Worm (Caenorhabditis elegans) whole organism, L3 larva: Measurements from ENCODE around the gene him-17.

Source experiments
- ZK546.5 ChIP-seq: sonication (generic microtip); optimal IDR thresholded peaks from 2 replicates; lab custom pipeline; 2017; ENCODE audit warnings: missing biosample characterization, missing genetic modification characterization
- aly-2 ChIP-seq: fragments of 150-350 bp; optimal IDR thresholded peaks from 2 replicates; lab custom pipeline; 2014; ENCODE audit warnings: missing biosample characterization, missing genetic modification characterization
- ceh-16 ChIP-seq: sonication (generic microtip); optimal IDR thresholded peaks from 2 replicates; lab custom pipeline; 2017; ENCODE audit warnings: missing biosample characterization, missing genetic modification characterization
- ceh-28 ChIP-seq: fragments of 150-350 bp; optimal IDR thresholded peaks from 2 replicates; lab custom pipeline; 2014; ENCODE audit warnings: missing biosample characterization, missing genetic modification reagents, missing genetic modification characterization
- daf-12 ChIP-seq: fragments of 150-350 bp; optimal IDR thresholded peaks from 2 replicates; lab custom pipeline; 2014; ENCODE audit warnings: missing biosample characterization, missing genetic modification reagents, missing genetic modification characterization
- elt-2 ChIP-seq: sonication (generic microtip); optimal IDR thresholded peaks from 2 replicates; lab custom pipeline; 2016; ENCODE audit warnings: missing genetic modification reagents, mild to moderate bottlenecking, missing genetic modification characterization, missing compliant biosample characterization
- elt-3 ChIP-seq, 3 experiments: fragments of 150-350 bp in 1 of 3; sonication (generic microtip) in 2 of 3; optimal IDR thresholded peaks; 2 replicates in 2 of 3; 4 replicates in 1 of 3; lab custom pipeline; 2014 to 2017; ENCODE audit warnings: missing biosample characterization in 3 of 3, missing genetic modification characterization in 3 of 3
- fkh-10 ChIP-seq: sonication (generic microtip); optimal IDR thresholded peaks from 2 replicates; lab custom pipeline; 2017; ENCODE audit warnings: missing biosample characterization, missing genetic modification reagents, missing genetic modification characterization
- fkh-2 ChIP-seq: fragments of 150-350 bp; optimal IDR thresholded peaks from 2 replicates; lab custom pipeline; 2014; ENCODE audit warnings: missing biosample characterization, missing genetic modification reagents, missing genetic modification characterization
- hmg-11 ChIP-seq: sonication (generic microtip); optimal IDR thresholded peaks from 2 replicates; lab custom pipeline; 2016; ENCODE audit warnings: missing genetic modification characterization, missing compliant biosample characterization
- jun-1 ChIP-seq: fragments of 150-350 bp; optimal IDR thresholded peaks from 2 replicates; lab custom pipeline; 2014; ENCODE audit warnings: missing biosample characterization, missing genetic modification reagents, missing genetic modification characterization
- lin-39 ChIP-seq: fragments of 150-350 bp; optimal IDR thresholded peaks from 2 replicates; lab custom pipeline; 2018; ENCODE audit warnings: missing biosample characterization, missing genetic modification reagents, missing genetic modification characterization
- lsy-12 ChIP-seq: sonication (generic microtip); optimal IDR thresholded peaks from 2 replicates; lab custom pipeline; 2016; ENCODE audit warnings: mild to moderate bottlenecking, missing genetic modification characterization, missing compliant biosample characterization
- mml-1 ChIP-seq: fragments of 150-350 bp; sonication (generic microtip); optimal IDR thresholded peaks from 3 replicates; lab custom pipeline; 2014; ENCODE audit warnings: missing biosample characterization, missing genetic modification characterization
- nfya-1 ChIP-seq: sonication (generic microtip); optimal IDR thresholded peaks from 2 replicates; lab custom pipeline; 2017; ENCODE audit warnings: missing genetic modification characterization, mild to moderate bottlenecking, missing compliant biosample characterization, antibody characterized with exemption, moderate library complexity; ENCODE audit not compliant: insufficient read depth
- nhr-12 ChIP-seq: fragments of 150-350 bp; optimal IDR thresholded peaks from 2 replicates; lab custom pipeline; 2014; ENCODE audit warnings: missing biosample characterization, missing genetic modification characterization
- nhr-23 ChIP-seq: fragments of 150-350 bp; optimal IDR thresholded peaks from 2 replicates; lab custom pipeline; 2014; ENCODE audit warnings: missing biosample characterization, missing genetic modification reagents, missing genetic modification characterization
- nhr-237 ChIP-seq: fragments of 150-350 bp; optimal IDR thresholded peaks from 2 replicates; lab custom pipeline; 2014; ENCODE audit warnings: missing biosample characterization, missing genetic modification characterization
- nhr-25 ChIP-seq: sonication (generic microtip); optimal IDR thresholded peaks from 2 replicates; lab custom pipeline; 2017; ENCODE audit warnings: missing biosample characterization, missing genetic modification characterization
- nhr-28 ChIP-seq: fragments of 150-350 bp; optimal IDR thresholded peaks from 2 replicates; lab custom pipeline; 2014; ENCODE audit warnings: missing biosample characterization, missing genetic modification characterization
- nhr-43 ChIP-seq: sonication (generic microtip); optimal IDR thresholded peaks from 2 replicates; lab custom pipeline; 2016; ENCODE audit warnings: mild to moderate bottlenecking, missing genetic modification characterization, missing compliant biosample characterization; ENCODE audit not compliant: poor library complexity, severe bottlenecking
- nhr-76 ChIP-seq: fragments of 150-350 bp; sonication (generic microtip); optimal IDR thresholded peaks from 5 replicates; lab custom pipeline; 2014; ENCODE audit warnings: missing biosample characterization, missing genetic modification characterization
- pha-4 ChIP-seq: fragments of 150-350 bp; optimal IDR thresholded peaks from 2 replicates; lab custom pipeline; 2014; ENCODE audit warnings: missing biosample characterization, missing genetic modification reagents, missing genetic modification characterization
- pqm-1 ChIP-seq: fragments of 150-350 bp; optimal IDR thresholded peaks from 2 replicates; lab custom pipeline; 2017; ENCODE audit warnings: missing biosample characterization, missing genetic modification characterization, inconsistent platforms
- skn-1 ChIP-seq: fragments of 150-350 bp; optimal IDR thresholded peaks from 2 replicates; lab custom pipeline; 2014; ENCODE audit warnings: missing biosample characterization, missing genetic modification characterization
- snpc-4 ChIP-seq: fragments of 150-350 bp; optimal IDR thresholded peaks from 2 replicates; lab custom pipeline; 2014; ENCODE audit warnings: missing biosample characterization, missing genetic modification characterization
- tbx-2 ChIP-seq: sonication (generic microtip); optimal IDR thresholded peaks from 2 replicates; lab custom pipeline; 2016; ENCODE audit warnings: mild to moderate bottlenecking, missing genetic modification characterization, missing compliant biosample characterization
- unc-39 ChIP-seq: sonication (generic microtip); optimal IDR thresholded peaks from 4 replicates; lab custom pipeline; 2017; ENCODE audit warnings: missing biosample characterization, missing genetic modification characterization
- zag-1 ChIP-seq: fragments of 150-350 bp; optimal IDR thresholded peaks from 2 replicates; lab custom pipeline; 2014; ENCODE audit warnings: missing biosample characterization, missing genetic modification characterization
- ztf-11 ChIP-seq: fragments of 150-350 bp; optimal IDR thresholded peaks from 2 replicates; lab custom pipeline; 2014; ENCODE audit warnings: missing biosample characterization, missing genetic modification characterization
- ztf-4 ChIP-seq: fragments of 150-350 bp; optimal IDR thresholded peaks from 2 replicates; lab custom pipeline; 2014; ENCODE audit warnings: missing biosample characterization, missing genetic modification characterization

him-17 gene

DNA sequence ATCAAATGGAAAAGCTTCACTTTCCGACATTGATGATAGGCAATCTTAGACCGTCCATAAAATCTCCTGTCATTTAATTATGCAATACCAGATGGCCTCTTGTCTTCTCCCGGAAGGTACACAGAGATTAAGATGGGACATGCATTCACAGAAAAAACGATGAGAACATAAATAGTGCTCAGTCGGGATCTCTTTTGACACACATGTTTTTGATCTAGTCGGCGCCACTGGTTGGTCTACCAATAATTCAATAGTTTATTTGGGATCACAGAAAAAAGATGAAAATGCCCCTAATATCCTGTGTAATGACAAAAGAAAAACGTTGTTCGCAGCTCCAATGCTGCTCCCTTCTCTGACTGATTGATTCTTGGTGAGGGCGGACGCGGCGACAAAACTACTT lies 15.5 kb upstream of the him-17 start:
- TF ChIP-seq lin-39 (peak; percentile 11), hmg-11 (tag; lab: Kevin White, UChicago) (no peak)

DNA sequence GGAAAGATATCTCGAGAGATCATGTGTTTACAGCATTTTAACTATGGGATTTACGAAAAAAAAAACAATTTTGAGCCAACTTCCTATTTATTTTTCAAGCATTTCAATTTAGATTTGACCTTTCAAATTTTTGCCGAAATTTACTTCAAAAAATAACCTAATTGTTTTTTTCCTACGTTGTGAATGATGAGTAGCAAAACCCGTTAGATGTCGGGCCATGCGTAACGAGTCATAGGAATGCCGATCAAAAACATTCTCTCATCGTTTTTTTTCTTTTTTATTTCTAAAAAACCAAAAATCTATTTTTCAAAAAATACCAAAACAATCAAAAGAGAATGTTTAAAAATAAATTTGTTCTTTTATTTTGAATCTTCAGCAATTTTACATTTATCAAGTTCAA lies 13.6 kb upstream of the him-17 start:
- TF ChIP-seq snpc-4 (peak; percentile 81), nhr-12 (tag; lab: Kevin White, UChicago) (no peak), aly-2 (tag; lab: Kevin White, UChicago) (no peak), zag-1 (tag; lab: Kevin White, UChicago) (no peak), nhr-76 (no peak), fkh-10 (no peak)
- TF ChIP-seq, all 47 proteins: peak for 1

- TF ChIP-seq snpc-4 (peak; percentile 14), pha-4 (tag; lab: Kevin White, UChicago) (peak; percentile 62), mml-1 (tag; lab: Kevin White, UChicago) (no peak), nhr-76 (no peak), pqm-1 (peak; percentile 51), elt-2 (tag; lab: Kevin White, UChicago) (peak; percentile 80)
These were observed 12.7 kb upstream of the him-17 start for ce11 chrV:13163841-13164240.

DNA sequence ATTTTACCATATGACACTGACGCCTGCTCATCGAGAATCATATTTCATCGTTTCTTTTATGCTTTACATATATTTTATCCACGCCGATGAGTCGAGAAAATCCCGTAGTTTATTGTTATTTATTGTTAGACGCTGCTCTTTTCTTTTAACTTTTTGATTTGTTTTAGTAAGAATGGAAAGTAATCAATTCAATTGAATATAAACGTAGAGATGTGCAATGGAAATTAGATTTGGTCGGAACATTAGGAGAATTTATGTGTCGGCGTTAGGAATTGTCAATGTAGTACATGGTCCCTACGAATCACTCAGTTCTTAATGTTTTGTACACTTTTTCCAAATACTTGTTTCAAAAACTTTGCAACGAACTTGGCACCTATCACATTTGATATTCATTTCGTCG lies 11.3 kb upstream of the him-17 start:
- TF ChIP-seq tbx-2 (tag; lab: Kevin White, UChicago) (no peak), ztf-4 (no peak), lin-39 (no peak), zag-1 (tag; lab: Kevin White, UChicago) (no peak), ZK546.5 (tag; lab: Kevin White, UChicago) (no peak), fkh-10 (peak; percentile 40), nfya-1 (no peak), elt-3 (tag; optimal IDR thresholded peaks at IDR 0.05; lab: Kevin White, UChicago) (no peak)

- peak; percentile 4 for TF ChIP-seq hmg-11 (tag; lab: Kevin White, UChicago)
- TF ChIP-seq ztf-4, result no peak
These were observed 9.9 kb upstream of the him-17 start for ce11 chrV:13166582-13166981.

ce11 chrV:13170497-13170896 lies 6.0 kb upstream of the him-17 start:
- TF ChIP-seq unc-39 (tag; lab: Kevin White, UChicago) (no peak), pha-4 (tag; lab: Kevin White, UChicago) (no peak), jun-1 (tag; lab: Kevin White, UChicago) (no peak), nhr-76 (no peak), nhr-25 (tag; lab: Kevin White, UChicago) (no peak), nhr-237 (tag; lab: Kevin White, UChicago) (no peak), ceh-16 (no peak), elt-2 (tag; lab: Kevin White, UChicago) (no peak), hmg-11 (tag; lab: Kevin White, UChicago) (no peak), zag-1 (tag; lab: Kevin White, UChicago) (no peak), fkh-10 (no peak), ztf-11 (no peak), ZK546.5 (tag; lab: Kevin White, UChicago) (no peak), lsy-12 (tag; lab: Kevin White, UChicago) (no peak), nhr-43 (tag; lab: Kevin White, UChicago) (no peak), aly-2 (tag; lab: Kevin White, UChicago) (no peak), fkh-2 (tag; lab: Kevin White, UChicago) (no peak), skn-1 (tag; lab: Kevin White, UChicago) (no peak)

DNA sequence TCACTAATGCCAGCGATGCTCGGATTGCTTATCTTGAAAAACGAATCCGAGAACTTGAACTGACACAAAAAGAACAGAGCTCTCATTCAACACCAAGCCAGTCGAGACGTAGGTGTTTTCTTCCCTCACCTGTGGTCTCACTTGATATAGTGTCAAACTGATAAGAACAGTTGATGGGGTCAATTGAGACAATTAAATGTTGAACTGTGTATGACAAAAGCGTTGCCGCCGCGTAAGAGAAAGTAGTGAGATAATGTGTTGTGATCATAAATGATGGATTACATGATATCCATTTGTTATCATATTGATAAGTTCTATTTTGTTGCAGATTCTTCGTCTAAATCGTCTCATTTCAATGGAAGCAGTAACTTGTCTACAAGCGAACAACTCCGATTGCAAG lies 2.8 kb upstream of the him-17 start:
- no peak for TF ChIP-seq nhr-28 (tag; lab: Kevin White, UChicago)
- peak; percentile 17 for TF ChIP-seq elt-2 (tag; lab: Kevin White, UChicago)
- TF ChIP-seq nhr-43 (tag; lab: Kevin White, UChicago), result peak; percentile 5
- no peak for TF ChIP-seq nhr-23 (tag; lab: Kevin White, UChicago)
- TF ChIP-seq tbx-2 (tag; lab: Kevin White, UChicago), result no peak
- no peak for TF ChIP-seq ceh-28 (tag; lab: Kevin White, UChicago)
- no peak for TF ChIP-seq daf-12 (tag; lab: Kevin White, UChicago)
- no peak for TF ChIP-seq hmg-11 (tag; lab: Kevin White, UChicago)
